Worm (Caenorhabditis elegans) whole organism, L1 larva: Measurements from ENCODE around the gene cutl-3.

Experiments
- C04F5.9 ChIP-seq: sonication (generic microtip); optimal IDR thresholded peaks from 2 replicates; lab custom pipeline; 2016; ENCODE audit warnings: missing genetic modification characterization, missing compliant biosample characterization
- C34B4.2 ChIP-seq: sonication (generic microtip); optimal IDR thresholded peaks from 2 replicates; lab custom pipeline; 2017; ENCODE audit warnings: mild to moderate bottlenecking, missing genetic modification characterization, missing compliant biosample characterization
- Y116A8C.19 ChIP-seq: sonication (generic microtip); optimal IDR thresholded peaks from 2 replicates; lab custom pipeline; 2016; ENCODE audit warnings: missing compliant biosample characterization, missing genetic modification characterization, borderline replicate concordance
- aha-1 ChIP-seq: fragments of 150-350 bp; optimal IDR thresholded peaks from 2 replicates; lab custom pipeline; 2014; ENCODE audit warnings: missing biosample characterization, missing genetic modification characterization
- alr-1 ChIP-seq: fragments of 200-800 bp; sonication (Bioruptor generic); optimal IDR thresholded peaks from 2 replicates; lab custom pipeline; 2018; ENCODE audit warnings: borderline replicate concordance, mild to moderate bottlenecking, missing genetic modification characterization, missing compliant biosample characterization
- aly-2 ChIP-seq: fragments of 150-350 bp; optimal IDR thresholded peaks from 2 replicates; lab custom pipeline; 2014; ENCODE audit warnings: missing biosample characterization, missing genetic modification characterization
- ama-1 ChIP-seq: fragments of 150-350 bp; optimal IDR thresholded peaks from 2 replicates; lab custom pipeline; 2014
- ceh-63 ChIP-seq: fragments of 200-800 bp; sonication (Bioruptor generic); optimal IDR thresholded peaks from 2 replicates; lab custom pipeline; 2018; ENCODE audit warnings: mild to moderate bottlenecking, missing genetic modification characterization, missing compliant biosample characterization
- ceh-82 ChIP-seq, 3 experiments: fragments of 150-350 bp in 1 of 3; sonication (generic microtip) in 2 of 3; optimal IDR thresholded peaks; 2 replicates each; lab custom pipeline; 2014 to 2017; ENCODE audit warnings: missing biosample characterization in 3 of 3, missing genetic modification characterization in 3 of 3
- ceh-88 ChIP-seq: fragments of 200-800 bp; sonication (Bioruptor generic); IDR thresholded peaks from 2 replicates; pipeline ENCODE4 v1.3.6; 2022; ENCODE audit warnings: missing genetic modification characterization, missing compliant biosample characterization
- ceh-90 ChIP-seq: sonication (generic microtip); optimal IDR thresholded peaks from 2 replicates; lab custom pipeline; 2016; ENCODE audit warnings: missing genetic modification characterization, missing compliant biosample characterization
- dpl-1 ChIP-seq, 3 experiments: fragments of 150-350 bp in 2 of 3; sonication (generic microtip) in 1 of 3; optimal IDR thresholded peaks; 2 replicates each; lab custom pipeline; 2014 to 2017; ENCODE audit warnings: missing biosample characterization in 3 of 3, missing genetic modification characterization in 3 of 3, missing genetic modification reagents in 3 of 3
- dsc-1 ChIP-seq: sonication (generic microtip); optimal IDR thresholded peaks from 2 replicates; lab custom pipeline; 2016; ENCODE audit warnings: mild to moderate bottlenecking, missing genetic modification characterization, missing compliant biosample characterization
- efl-1 ChIP-seq, 4 experiments: fragments of 150-350 bp; optimal IDR thresholded peaks in 3 of 4; peaks in 1 of 4; 1 replicate in 1 of 4; 2 replicates in 3 of 4; lab custom pipeline; 2014; ENCODE audit warnings: missing biosample characterization in 2 of 4, missing genetic modification characterization in 2 of 4, missing genetic modification reagents in 2 of 4
- fkh-4 ChIP-seq: sonication (generic microtip); optimal IDR thresholded peaks from 2 replicates; lab custom pipeline; 2016; ENCODE audit warnings: missing compliant biosample characterization, missing genetic modification characterization, borderline replicate concordance
- fkh-8 ChIP-seq: sonication (generic microtip); optimal IDR thresholded peaks from 2 replicates; lab custom pipeline; 2016; ENCODE audit warnings: mild to moderate bottlenecking, missing genetic modification characterization, missing compliant biosample characterization
- fos-1 ChIP-seq: fragments of 150-350 bp; optimal IDR thresholded peaks from 2 replicates; lab custom pipeline; 2014; ENCODE audit warnings: missing biosample characterization, missing genetic modification characterization
- hlh-17 ChIP-seq: fragments of 200-800 bp; sonication (Bioruptor generic); optimal IDR thresholded peaks from 2 replicates; lab custom pipeline; 2018; ENCODE audit warnings: missing genetic modification characterization, mild to moderate bottlenecking, missing compliant biosample characterization, moderate library complexity, borderline replicate concordance
- hlh-4 ChIP-seq: sonication (generic microtip); optimal IDR thresholded peaks from 2 replicates; lab custom pipeline; 2016; ENCODE audit warnings: mild to moderate bottlenecking, missing genetic modification characterization, missing compliant biosample characterization
- isw-1 ChIP-seq: fragments of 200-800 bp; sonication (Bioruptor generic); IDR thresholded peaks from 2 replicates; pipeline ENCODE4 v1.3.6; 2022; ENCODE audit warnings: missing genetic modification characterization, missing compliant biosample characterization
- lin-14 ChIP-seq: fragments of 200-800 bp; sonication (Bioruptor generic); optimal IDR thresholded peaks from 2 replicates; lab custom pipeline; 2018; ENCODE audit warnings: mild to moderate bottlenecking, missing genetic modification characterization, moderate library complexity, missing compliant biosample characterization
- lin-15B ChIP-seq: fragments of 150-350 bp; sonication (generic microtip); optimal IDR thresholded peaks from 3 replicates; lab custom pipeline; 2014; ENCODE audit warnings: missing biosample characterization, missing genetic modification characterization
- lin-35 ChIP-seq, 2 experiments: fragments of 150-350 bp; optimal IDR thresholded peaks; 2 replicates each; lab custom pipeline; 2014; ENCODE audit warnings: missing biosample characterization in 2 of 2, missing genetic modification characterization in 2 of 2, missing genetic modification reagents in 2 of 2
- lsy-2 ChIP-seq, 2 experiments: fragments of 150-350 bp; optimal IDR thresholded peaks; 2 replicates each; lab custom pipeline; 2014; ENCODE audit warnings: missing biosample characterization in 2 of 2, missing genetic modification characterization in 2 of 2
- mdl-1 ChIP-seq, 2 experiments: fragments of 150-350 bp; optimal IDR thresholded peaks; 2 replicates each; lab custom pipeline; 2014 to 2017; ENCODE audit warnings: missing biosample characterization in 2 of 2, missing genetic modification characterization in 2 of 2, inconsistent platforms in 1 of 2
- mef-2 ChIP-seq: fragments of 150-350 bp; optimal IDR thresholded peaks from 2 replicates; lab custom pipeline; 2014; ENCODE audit warnings: missing biosample characterization, missing genetic modification characterization
- mep-1 ChIP-seq: fragments of 150-350 bp; optimal IDR thresholded peaks from 2 replicates; lab custom pipeline; 2014; ENCODE audit warnings: missing biosample characterization, missing genetic modification characterization
- nhr-12 ChIP-seq: sonication (generic microtip); optimal IDR thresholded peaks from 2 replicates; lab custom pipeline; 2017; ENCODE audit warnings: missing biosample characterization, missing genetic modification characterization
- nhr-19 ChIP-seq: fragments of 200-800 bp; sonication (Bioruptor generic); conservative IDR thresholded peaks from 2 replicates; pipeline ENCODE4 v1.3.6; 2022; ENCODE audit warnings: missing genetic modification characterization, missing compliant biosample characterization
- nhr-20 ChIP-seq: sonication (generic microtip); optimal IDR thresholded peaks from 2 replicates; lab custom pipeline; 2016; ENCODE audit warnings: mild to moderate bottlenecking, missing genetic modification characterization, missing compliant biosample characterization
- nhr-237 ChIP-seq: fragments of 150-350 bp; optimal IDR thresholded peaks from 2 replicates; lab custom pipeline; 2014; ENCODE audit warnings: missing biosample characterization, missing genetic modification characterization
- nhr-47 ChIP-seq: sonication (generic microtip); optimal IDR thresholded peaks from 2 replicates; lab custom pipeline; 2016; ENCODE audit warnings: mild to moderate bottlenecking, missing genetic modification characterization, moderate library complexity, missing compliant biosample characterization
- nhr-71 ChIP-seq: sonication (generic microtip); optimal IDR thresholded peaks from 2 replicates; lab custom pipeline; 2016; ENCODE audit warnings: mild to moderate bottlenecking, missing genetic modification characterization, moderate library complexity, missing compliant biosample characterization
- nhr-76 ChIP-seq: sonication (generic microtip); optimal IDR thresholded peaks from 2 replicates; lab custom pipeline; 2017; ENCODE audit warnings: missing biosample characterization, missing genetic modification characterization
- nhr-84 ChIP-seq: sonication (generic microtip); optimal IDR thresholded peaks from 2 replicates; lab custom pipeline; 2017; ENCODE audit warnings: missing biosample characterization, missing genetic modification characterization
- nhr-90 ChIP-seq: sonication (generic microtip); optimal IDR thresholded peaks from 2 replicates; lab custom pipeline; 2016; ENCODE audit warnings: mild to moderate bottlenecking, missing genetic modification characterization, missing compliant biosample characterization; ENCODE audit not compliant: poor library complexity
- rnt-1 ChIP-seq: sonication (generic microtip); optimal IDR thresholded peaks from 2 replicates; lab custom pipeline; 2016; ENCODE audit warnings: mild to moderate bottlenecking, missing genetic modification characterization, moderate library complexity, missing compliant biosample characterization
- skn-1 ChIP-seq: fragments of 150-350 bp; optimal IDR thresholded peaks from 2 replicates; lab custom pipeline; 2014; ENCODE audit warnings: missing biosample characterization, missing genetic modification characterization
- snpc-4 ChIP-seq: fragments of 150-350 bp; optimal IDR thresholded peaks from 2 replicates; lab custom pipeline; 2014; ENCODE audit warnings: missing biosample characterization, missing genetic modification characterization
- snu-23 ChIP-seq: sonication (generic microtip); optimal IDR thresholded peaks from 2 replicates; lab custom pipeline; 2016; ENCODE audit warnings: missing genetic modification characterization, missing compliant biosample characterization
- sox-4 ChIP-seq: sonication (generic microtip); optimal IDR thresholded peaks from 2 replicates; lab custom pipeline; 2016; ENCODE audit warnings: missing genetic modification characterization, missing compliant biosample characterization
- sptf-1 ChIP-seq: fragments of 150-350 bp; optimal IDR thresholded peaks from 2 replicates; lab custom pipeline; 2014; ENCODE audit warnings: missing biosample characterization, missing genetic modification characterization
- sup-37 ChIP-seq: fragments of 200-800 bp; sonication (Bioruptor generic); optimal IDR thresholded peaks from 2 replicates; lab custom pipeline; 2018; ENCODE audit warnings: mild to moderate bottlenecking, missing genetic modification characterization, missing compliant biosample characterization
- swsn-7 ChIP-seq: sonication (generic microtip); optimal IDR thresholded peaks from 2 replicates; lab custom pipeline; 2016; ENCODE audit warnings: missing genetic modification characterization, missing compliant biosample characterization
- tbx-2 ChIP-seq: sonication (generic microtip); optimal IDR thresholded peaks from 2 replicates; lab custom pipeline; 2016; ENCODE audit warnings: missing genetic modification characterization, missing compliant biosample characterization
- unc-130 ChIP-seq: fragments of 150-350 bp; optimal IDR thresholded peaks from 2 replicates; lab custom pipeline; 2017; ENCODE audit warnings: missing biosample characterization, missing genetic modification characterization, inconsistent platforms
- unc-30 ChIP-seq: sonication (generic microtip); optimal IDR thresholded peaks from 2 replicates; lab custom pipeline; 2017; ENCODE audit warnings: missing biosample characterization, missing genetic modification characterization
- unc-86 ChIP-seq: sonication (generic microtip); optimal IDR thresholded peaks from 2 replicates; lab custom pipeline; 2016; ENCODE audit warnings: missing genetic modification characterization, missing compliant biosample characterization
- vab-15 ChIP-seq: sonication (generic microtip); optimal IDR thresholded peaks from 2 replicates; lab custom pipeline; 2017; ENCODE audit warnings: missing genotype, mild to moderate bottlenecking, missing genetic modification characterization, missing compliant biosample characterization
- xbp-1 ChIP-seq: sonication (generic microtip); optimal IDR thresholded peaks from 2 replicates; lab custom pipeline; 2016; ENCODE audit warnings: missing genetic modification characterization, missing compliant biosample characterization
- zip-4 ChIP-seq: fragments of 200-800 bp; sonication (Bioruptor generic); optimal IDR thresholded peaks from 2 replicates; lab custom pipeline; 2018; ENCODE audit warnings: mild to moderate bottlenecking, missing genetic modification characterization, moderate library complexity, missing compliant biosample characterization
- ztf-11 ChIP-seq, 2 experiments: sonication (generic microtip); optimal IDR thresholded peaks; 2 replicates each; lab custom pipeline; 2016 to 2017; ENCODE audit warnings: missing genetic modification characterization in 2 of 2, missing biosample characterization in 1 of 2, missing compliant biosample characterization in 1 of 2

The cutl-3 gene

ce11 chrX:14970221-14970801 lies 28.7 kb downstream of the cutl-3 start, which contains the start of the genes flwr-1 and tbc-1:
flwr-1 (minus strand) TSS chrX:14970271.
tbc-1 (plus strand) TSS chrX:14970751.
- TF ChIP-seq mep-1, result no peak
- TF ChIP-seq nhr-47 (tag; lab: Kevin White, UChicago), result peak; percentile 38
- no peak for TF ChIP-seq nhr-237 (tag; lab: Kevin White, UChicago)
- no peak for TF ChIP-seq ceh-88 (GFP tag; lab: Robert Waterston, UW)
- no peak for TF ChIP-seq nhr-84
- peak; percentile 53 for TF ChIP-seq swsn-7 (tag; lab: Kevin White, UChicago)
- 0 out of 2 replicates have a peak, but pooled peaks have one; percentile 31 for TF ChIP-seq nhr-19 (GFP tag; lab: Robert Waterston, UW)
- no peak for TF ChIP-seq ceh-90
- no peak for TF ChIP-seq efl-1 (optimal IDR thresholded peaks at IDR 0.05; lab: Kevin White, UChicago)
- TF ChIP-seq efl-1 (GFP tag; optimal IDR thresholded peaks at IDR 0.05 in 1 of 2; lab: Kevin White, UChicago), result peak in 1 of 2 experiments; percentile 59
- no peak for TF ChIP-seq isw-1 (GFP tag; lab: Robert Waterston, UW)
- peak; percentile 51 for TF ChIP-seq fkh-8
- no peak for TF ChIP-seq aly-2 (tag; lab: Kevin White, UChicago)
- TF ChIP-seq fos-1 (tag; lab: Kevin White, UChicago), result peak; percentile 30
- no peak for TF ChIP-seq unc-86 (tag; lab: Kevin White, UChicago)
- TF ChIP-seq lin-14 (GFP tag; lab: Kevin White, UChicago), result peak; percentile 53
- peak in 1 of 3 experiments; percentile 32 for TF ChIP-seq dpl-1 (GFP tag; optimal IDR thresholded peaks at IDR 0.05; lab: Kevin White, UChicago)
- peak; percentile 49 for TF ChIP-seq snu-23 (GFP tag; lab: Kevin White, UChicago)
- TF ChIP-seq mef-2, result peak; percentile 3
- TF ChIP-seq nhr-20 (tag; lab: Kevin White, UChicago), result peak; percentile 17
- no peak for TF ChIP-seq sptf-1 (tag; lab: Kevin White, UChicago)
- no peak for TF ChIP-seq ceh-63 (GFP tag; lab: Kevin White, UChicago)
- no peak for TF ChIP-seq ztf-11 (tag; optimal IDR thresholded peaks at IDR 0.05; lab: Kevin White, UChicago)
- peak in 1 of 3 experiments; percentile 62 for TF ChIP-seq ceh-82 (tag; optimal IDR thresholded peaks at IDR 0.05; lab: Kevin White, UChicago)
- no peak for TF ChIP-seq vab-15 (tag; lab: Kevin White, UChicago)
- TF ChIP-seq sox-4 (tag; lab: Kevin White, UChicago), result no peak
- peak; percentile 34 for TF ChIP-seq skn-1 (tag; lab: Kevin White, UChicago)
- no peak for TF ChIP-seq sup-37 (GFP tag; lab: Kevin White, UChicago)
- TF ChIP-seq rnt-1 (tag; lab: Kevin White, UChicago), result peak; percentile 29
- TF ChIP-seq C34B4.2 (tag; lab: Kevin White, UChicago), result no peak
- no peak for TF ChIP-seq C04F5.9 (tag; lab: Kevin White, UChicago)
- no peak for TF ChIP-seq fkh-4 (tag; lab: Kevin White, UChicago)
- TF ChIP-seq nhr-71 (tag; lab: Kevin White, UChicago), result peak; percentile 55
- TF ChIP-seq unc-30 (tag; lab: Kevin White, UChicago), result no peak
- no peak for TF ChIP-seq zip-4 (GFP tag; lab: Kevin White, UChicago)
- TF ChIP-seq snpc-4 (tag; lab: Kevin White, UChicago), result peak; percentile 18
- TF ChIP-seq mdl-1 (tag; optimal IDR thresholded peaks at IDR 0.05; lab: Kevin White, UChicago), result peak in 1 of 2 experiments; percentile 38
- TF ChIP-seq nhr-76, result no peak
- TF ChIP-seq aha-1 (tag; lab: Kevin White, UChicago), result no peak
- no peak for TF ChIP-seq hlh-4 (tag; lab: Kevin White, UChicago)
- TF ChIP-seq alr-1 (tag; lab: Kevin White, UChicago), result no peak
- peak in 1 of 2 experiments; percentile 9 for TF ChIP-seq lsy-2 (tag; optimal IDR thresholded peaks at IDR 0.05; lab: Kevin White, UChicago)
- no peak for TF ChIP-seq nhr-12 (tag; lab: Kevin White, UChicago)
- TF ChIP-seq lin-35 (GFP tag; optimal IDR thresholded peaks at IDR 0.05; lab: Kevin White, UChicago), result peak; percentile 27 to 55
- peak; percentile 16 for TF ChIP-seq tbx-2 (tag; lab: Kevin White, UChicago)
- no peak for TF ChIP-seq hlh-17 (GFP tag; lab: Kevin White, UChicago)
- TF ChIP-seq lin-15B (tag; lab: Kevin White, UChicago), result peak; percentile 2
- peak; percentile 41 for TF ChIP-seq xbp-1 (tag; lab: Kevin White, UChicago)
- no peak for TF ChIP-seq nhr-90 (tag; lab: Kevin White, UChicago)
- peak; percentile 66 for TF ChIP-seq unc-130 (tag; lab: Kevin White, UChicago)
- no peak for TF ChIP-seq ama-1
- no peak for TF ChIP-seq Y116A8C.19 (tag; lab: Kevin White, UChicago)
- TF ChIP-seq dsc-1 (tag; lab: Kevin White, UChicago), result peak; percentile 37
